Worm (Caenorhabditis elegans): ENCODE results near the gene rbm-42.

Gene rbm-42

DNA sequence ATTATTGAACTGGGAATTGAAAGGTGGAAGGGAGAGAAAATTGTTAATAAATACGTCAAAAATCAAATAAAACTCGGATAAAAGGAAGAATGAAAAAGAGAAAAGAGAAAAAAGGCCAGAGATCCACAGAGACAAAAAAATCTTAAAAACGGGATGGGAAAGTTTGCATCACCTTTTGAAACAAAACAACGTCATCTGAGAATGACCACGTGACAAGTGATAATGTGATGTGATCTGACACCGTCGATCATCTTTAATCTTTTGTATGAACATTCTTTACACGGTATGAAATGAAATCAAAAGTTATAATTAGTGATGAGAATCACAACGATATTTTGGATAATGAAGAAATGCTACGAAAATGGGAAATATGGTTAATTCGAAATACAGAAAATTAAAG lies 12.7 kb upstream of the rbm-42 start:
- no peak for TF ChIP-seq ztf-16 (tag; optimal IDR thresholded peaks at IDR 0.05)
- no peak for TF ChIP-seq ttx-3 (tag; optimal IDR thresholded peaks at IDR 0.05)
- no peak for TF ChIP-seq C08G9.2 (tag; optimal IDR thresholded peaks at IDR 0.05)
- TF ChIP-seq gmeb-2 (tag; optimal IDR thresholded peaks at IDR 0.05) = no peak
- no peak for TF ChIP-seq hlh-8 (tag; optimal IDR thresholded peaks at IDR 0.05)
- TF ChIP-seq fkh-6 (tag; optimal IDR thresholded peaks at IDR 0.05) = no peak
- no peak for TF ChIP-seq fkh-10 (GFP tag; optimal IDR thresholded peaks at IDR 0.05)
- no peak for TF ChIP-seq rnt-1 (tag; optimal IDR thresholded peaks at IDR 0.05)
- no peak for TF ChIP-seq elt-4 (tag; optimal IDR thresholded peaks at IDR 0.05)
- no peak for TF ChIP-seq ceh-6 (GFP tag; optimal IDR thresholded peaks at IDR 0.05)
- TF ChIP-seq F13H6.1 (tag; optimal IDR thresholded peaks at IDR 0.05) = no peak
- TF ChIP-seq pag-3 (tag; optimal IDR thresholded peaks at IDR 0.05; ENCODE audit: borderline replicate concordance) = no peak

DNA sequence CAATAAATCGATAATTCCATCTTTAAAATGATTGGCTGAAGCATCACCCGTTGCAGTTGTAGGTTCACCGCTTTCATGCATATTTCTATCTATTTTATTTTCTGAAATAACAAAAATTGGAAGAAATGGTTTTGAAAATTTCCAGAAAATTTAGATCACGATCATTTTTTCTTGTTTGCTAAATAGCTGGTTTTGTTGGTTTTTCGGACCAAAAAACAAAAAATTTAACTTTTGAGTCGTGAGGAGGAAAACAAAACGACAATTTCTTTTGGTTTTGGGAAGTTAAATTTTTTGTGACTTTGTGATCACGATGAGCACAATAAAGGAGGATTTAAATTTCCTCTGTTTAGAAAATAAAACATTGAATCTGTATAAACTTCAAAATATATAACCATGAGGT lies 12.2 kb upstream of the rbm-42 start, which contains the start of gene T10F2.2:
TSS of gene T10F2.2 (minus strand) at position 101 of the 400 bp plus-strand sequence.
- TF ChIP-seq unc-3 (GFP tag; conservative IDR thresholded peaks at IDR 0.05) (no peak), unc-3 (tag; optimal IDR thresholded peaks at IDR 0.05) (no peak), pha-4 (tag; optimal IDR thresholded peaks at IDR 0.05) (no peak), eyg-1 (tag; optimal IDR thresholded peaks at IDR 0.05) (no peak), madf-2 (tag; optimal IDR thresholded peaks at IDR 0.05) (no peak), gmeb-2 (tag; optimal IDR thresholded peaks at IDR 0.05) (no peak), ceh-31 (tag; optimal IDR thresholded peaks at IDR 0.05) (no peak), nhr-11 (tag; optimal IDR thresholded peaks at IDR 0.05) (no peak), pat-9 (tag; optimal IDR thresholded peaks at IDR 0.05) (no peak), pqm-1 (tag; optimal IDR thresholded peaks at IDR 0.05) (no peak), che-1 (tag; optimal IDR thresholded peaks at IDR 0.05) (no peak)

DNA sequence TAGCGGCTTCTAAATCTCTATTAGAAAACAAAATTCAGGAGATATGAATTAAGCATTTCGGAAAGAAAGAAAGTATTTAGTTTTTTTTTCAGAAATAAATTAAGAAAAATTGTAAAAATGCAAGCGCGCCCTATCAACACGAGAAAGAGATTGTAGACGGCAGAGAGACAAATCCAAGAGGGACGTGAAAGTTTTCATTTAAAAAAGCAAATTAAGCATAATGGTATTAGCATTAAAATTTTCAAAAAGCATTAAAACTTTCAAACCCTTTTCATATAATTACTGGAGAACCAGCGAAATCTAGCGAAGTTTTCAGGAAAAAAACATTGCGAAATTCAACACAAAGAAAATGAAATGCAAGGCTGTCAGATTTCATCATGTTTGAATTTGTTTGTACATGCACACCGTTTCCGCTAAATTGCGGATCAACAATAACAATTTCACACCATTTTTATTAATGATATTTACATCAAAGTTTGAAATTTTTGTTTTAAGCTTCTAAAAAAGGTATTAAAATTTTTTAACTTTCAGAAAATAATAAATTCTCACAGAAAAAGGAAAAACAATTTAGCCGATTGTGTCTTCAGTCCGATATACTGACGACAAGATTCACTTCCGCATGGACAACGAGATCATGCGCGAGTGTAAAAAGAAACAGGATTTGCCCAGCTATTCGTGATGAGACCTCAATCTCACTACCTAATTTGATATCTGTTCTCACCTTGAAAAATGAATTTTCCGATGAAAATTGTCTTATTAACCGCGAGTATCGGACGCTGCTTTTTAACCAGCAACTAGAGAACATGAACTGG lies 10.0 kb upstream of the rbm-42 start, which contains the start of gene gars-1:
TSS of gene gars-1 (minus strand) at position 808 of the 812 bp plus-strand sequence.
- TF ChIP-seq che-1 (tag; optimal IDR thresholded peaks at IDR 0.05) (no peak), ceh-9 (tag; optimal IDR thresholded peaks at IDR 0.05) (no peak), unc-42 (tag; optimal IDR thresholded peaks at IDR 0.05) (peak; percentile 60), nhr-232 (tag; optimal IDR thresholded peaks at IDR 0.05) (no peak), C38D4.7 (GFP tag; optimal IDR thresholded peaks at IDR 0.05) (no peak), pax-1 (tag; optimal IDR thresholded peaks at IDR 0.05) (no peak), ceh-18 (tag; optimal IDR thresholded peaks at IDR 0.05) (no peak), ceh-2 (tag; optimal IDR thresholded peaks at IDR 0.05) (no peak), ttx-3 (tag; optimal IDR thresholded peaks at IDR 0.05) (no peak), hlh-8 (tag; optimal IDR thresholded peaks at IDR 0.05) (no peak), madf-2 (tag; optimal IDR thresholded peaks at IDR 0.05) (no peak), elt-2 (tag; optimal IDR thresholded peaks at IDR 0.05) (peak; percentile 7), zip-5 (tag; optimal IDR thresholded peaks at IDR 0.05) (no peak), K02D7.2 (tag; optimal IDR thresholded peaks at IDR 0.05) (no peak), unc-55 (GFP tag; optimal IDR thresholded peaks at IDR 0.05) (peak; percentile 13), hlh-13 (GFP tag; optimal IDR thresholded peaks at IDR 0.05) (no peak), Y22D7AL.16 (tag; optimal IDR thresholded peaks at IDR 0.05) (no peak)

DNA sequence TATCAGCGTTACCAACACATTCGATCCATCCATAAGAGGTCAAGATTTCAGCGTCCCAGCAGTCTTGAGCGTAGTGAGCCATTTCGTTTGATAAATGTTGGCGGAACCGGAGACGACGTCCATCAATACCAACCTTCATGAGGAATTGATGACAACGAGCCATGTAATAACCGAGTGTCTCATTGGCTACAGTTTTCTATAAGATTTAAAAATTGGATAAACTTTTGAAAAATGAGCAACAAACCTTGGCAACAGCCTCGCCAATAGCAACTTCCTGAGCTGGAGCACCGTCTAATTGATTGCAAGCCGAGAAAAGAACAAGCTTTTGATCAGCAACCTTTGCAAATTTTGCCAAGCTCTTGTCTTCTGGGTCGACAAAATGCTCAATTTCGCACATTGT lies 7.8 kb upstream of the rbm-42 start:
- no peak for TF ChIP-seq unc-3 (GFP tag; conservative IDR thresholded peaks at IDR 0.05)
- TF ChIP-seq unc-3 (tag; optimal IDR thresholded peaks at IDR 0.05) = no peak
- TF ChIP-seq sdc-2 (tag; optimal IDR thresholded peaks at IDR 0.05) = no peak
- no peak for TF ChIP-seq fax-1 (tag; optimal IDR thresholded peaks at IDR 0.05)
- TF ChIP-seq ceh-24 (tag; optimal IDR thresholded peaks at IDR 0.05) = no peak
- TF ChIP-seq ceh-34 (tag; optimal IDR thresholded peaks at IDR 0.05) = no peak
- TF ChIP-seq pros-1 (tag; optimal IDR thresholded peaks at IDR 0.05) = no peak
- no peak for TF ChIP-seq lin-11 (tag; optimal IDR thresholded peaks at IDR 0.05)
- TF ChIP-seq pqm-1 (tag; optimal IDR thresholded peaks at IDR 0.05) = no peak
- TF ChIP-seq lim-6 (tag; optimal IDR thresholded peaks at IDR 0.05) = no peak
- no peak for TF ChIP-seq madf-2 (tag; optimal IDR thresholded peaks at IDR 0.05)
- no peak for TF ChIP-seq syd-9 (tag; optimal IDR thresholded peaks at IDR 0.05)
- TF ChIP-seq sox-2 (GFP tag; IDR thresholded peaks at IDR 0.05) = no peak
- TF ChIP-seq C08G9.2 (tag; optimal IDR thresholded peaks at IDR 0.05) = no peak
- no peak for TF ChIP-seq dmd-4 (tag; optimal IDR thresholded peaks at IDR 0.05; ENCODE audit: borderline replicate concordance)
- no peak for TF ChIP-seq npax-4 (tag; optimal IDR thresholded peaks at IDR 0.05)
